Fruit fly (Drosophila melanogaster): ENCODE results near the gene CG33912.

The CG33912 gene

DNA sequence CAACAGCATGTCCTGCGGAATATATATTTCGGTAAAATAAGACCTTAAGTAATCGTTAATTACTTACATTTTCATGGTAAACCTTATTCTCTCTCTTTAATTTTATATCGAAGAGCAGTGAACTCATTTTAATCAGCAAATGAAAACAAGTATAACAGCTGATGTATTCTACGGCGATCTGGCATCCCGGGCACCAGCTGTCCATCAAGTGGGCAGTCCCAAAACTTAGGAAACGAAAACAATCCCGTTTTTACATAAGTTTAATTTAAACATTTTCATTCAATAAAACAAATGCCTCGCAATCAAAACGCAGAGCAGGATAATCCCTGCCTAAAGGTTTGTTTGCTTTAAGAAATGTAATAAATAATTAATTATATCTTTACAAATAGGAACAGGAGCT, 13.9 kb upstream of the CG33912 start, which contains the start of the genes CG4074 and CG4186:
Gene CG4074 (minus strand): TSS at position 151 of the 400 bp plus-strand sequence.
Gene CG4186 (plus strand): TSS at position 237 of the 400 bp plus-strand sequence.
- no peak for TF ChIP-seq Elba2 (GFP tag; optimal IDR thresholded peaks at IDR 0.05)
- no peak for TF ChIP-seq CG15073 (GFP tag; optimal IDR thresholded peaks at IDR 0.05)
- no peak for TF ChIP-seq Hey (tag; optimal IDR thresholded peaks at IDR 0.05)
- TF ChIP-seq pfk (GFP tag; optimal IDR thresholded peaks at IDR 0.05), result no peak
- TF ChIP-seq CG15696 (tag; optimal IDR thresholded peaks at IDR 0.05), result no peak
- no peak for TF ChIP-seq Dbx (GFP tag; IDR thresholded peaks at IDR 0.05)
- no peak for TF ChIP-seq ara (GFP tag; IDR thresholded peaks at IDR 0.05)
- no peak for TF ChIP-seq gce (GFP tag; IDR thresholded peaks at IDR 0.05)
- TF ChIP-seq Camta (GFP tag; optimal IDR thresholded peaks at IDR 0.05), result no peak
- TF ChIP-seq CG10267 (tag; optimal IDR thresholded peaks at IDR 0.05), result peak; percentile 30
- no peak for TF ChIP-seq mld (GFP tag; IDR thresholded peaks at IDR 0.05; ENCODE audit: partially characterized antibody)
- TF ChIP-seq CG8359 (GFP tag; optimal IDR thresholded peaks at IDR 0.05; ENCODE audit: borderline replicate concordance), result no peak
- no peak for TF ChIP-seq eve (GFP tag; optimal IDR thresholded peaks at IDR 0.05)
- no peak for TF ChIP-seq CG11723 (GFP tag; optimal IDR thresholded peaks at IDR 0.05)
- TF ChIP-seq danr (GFP tag; IDR thresholded peaks at IDR 0.05), result no peak
- TF ChIP-seq CG31388 (GFP tag; optimal IDR thresholded peaks at IDR 0.05), result no peak
- no peak for TF ChIP-seq CG7963 (GFP tag; IDR thresholded peaks at IDR 0.05; ENCODE audit: partially characterized antibody)
- no peak for TF ChIP-seq org-1 (GFP tag; optimal IDR thresholded peaks at IDR 0.05)
- TF ChIP-seq zfh1 (GFP tag; IDR thresholded peaks at IDR 0.05), result 0 out of 3 replicates have a peak, but pooled peaks have one; percentile 4
- TF ChIP-seq CG7357 (GFP tag; IDR thresholded peaks at IDR 0.05), result no peak
- peak; percentile 4 for TF ChIP-seq CG10979 (tag; optimal IDR thresholded peaks at IDR 0.05)
- TF ChIP-seq CTCF (GFP tag; optimal IDR thresholded peaks at IDR 0.05), result peak; percentile 14
- peak; percentile 59 for TF ChIP-seq MESR4 (GFP tag; optimal IDR thresholded peaks at IDR 0.05)
- no peak for TF ChIP-seq Bteb2 (GFP tag; optimal IDR thresholded peaks at IDR 0.05)
- TF ChIP-seq CG3838 (GFP tag; optimal IDR thresholded peaks at IDR 0.05), result no peak
- TF ChIP-seq CG8089 (GFP tag; optimal IDR thresholded peaks at IDR 0.05), result no peak
- no peak for TF ChIP-seq odd (GFP tag; optimal IDR thresholded peaks at IDR 0.05)
- TF ChIP-seq shn (GFP tag; optimal IDR thresholded peaks at IDR 0.05), result no peak
- TF ChIP-seq mirr (GFP tag; optimal IDR thresholded peaks at IDR 0.05), result no peak
- TF ChIP-seq CG17612 (GFP tag; IDR thresholded peaks at IDR 0.05), result no peak
- no peak for TF ChIP-seq CG9817 (tag; optimal IDR thresholded peaks at IDR 0.05)
- TF ChIP-seq CG32532 (GFP tag; IDR thresholded peaks at IDR 0.05), result no peak
- TF ChIP-seq twi (tag; optimal IDR thresholded peaks at IDR 0.05), result no peak
- TF ChIP-seq CG14441 (GFP tag; IDR thresholded peaks at IDR 0.05), result no peak
- no peak for TF ChIP-seq inv (GFP tag; IDR thresholded peaks at IDR 0.05; ENCODE audit: partially characterized antibody)
- peak; percentile 68 for TF ChIP-seq Ets97D (GFP tag; optimal IDR thresholded peaks at IDR 0.05)
- peak; percentile 27 for TF ChIP-seq CG14710 (tag; optimal IDR thresholded peaks at IDR 0.05)
- no peak for TF ChIP-seq Dip2 (GFP tag; IDR thresholded peaks at IDR 0.05)
- no peak for TF ChIP-seq NfI (GFP tag; optimal IDR thresholded peaks at IDR 0.05)
- no peak for TF ChIP-seq nom (GFP tag; optimal IDR thresholded peaks at IDR 0.05)
- no peak for TF ChIP-seq Oaz (GFP tag; IDR thresholded peaks at IDR 0.05)
- TF ChIP-seq CG4360 (GFP tag; IDR thresholded peaks at IDR 0.05), result no peak
- TF ChIP-seq bcd (GFP tag; optimal IDR thresholded peaks at IDR 0.05), result no peak
- peak; percentile 21 for TF ChIP-seq sug (tag; optimal IDR thresholded peaks at IDR 0.05)
- TF ChIP-seq CG6791 (GFP tag; IDR thresholded peaks at IDR 0.05; ENCODE audit: partially characterized antibody), result no peak
- no peak for TF ChIP-seq gt (GFP tag; IDR thresholded peaks at IDR 0.05)
- TF ChIP-seq CG13424 (tag; optimal IDR thresholded peaks at IDR 0.05), result peak; percentile 5
- TF ChIP-seq Side (GFP tag; optimal IDR thresholded peaks at IDR 0.05), result no peak
- no peak for TF ChIP-seq ci (GFP tag; IDR thresholded peaks at IDR 0.05)
- TF ChIP-seq ATbp (GFP tag; optimal IDR thresholded peaks at IDR 0.05), result no peak
- no peak for TF ChIP-seq cwo (GFP tag; optimal IDR thresholded peaks at IDR 0.05)
- no peak for TF ChIP-seq CG6854 (GFP tag; optimal IDR thresholded peaks at IDR 0.05)

All from whole organism, embryonic.